Fruit fly (Drosophila melanogaster) whole organism, wandering third instar larva: ENCODE data around the gene mRpL20.

Experiments used
- Myc ChIP-seq: fragments of >200 bp; optimal IDR thresholded peaks from 2 replicates; lab custom pipeline; 2017
- Sp1 ChIP-seq: fragments of 200-800 bp; sonication (Bioruptor generic); optimal IDR thresholded peaks from 3 replicates; lab custom pipeline; 2019; ENCODE audit warnings: missing biosample characterization, mild to moderate bottlenecking, missing genetic modification characterization, moderate library complexity
- br ChIP-seq: fragments of 200-800 bp; sonication (Bioruptor generic); optimal IDR thresholded peaks from 2 replicates; lab custom pipeline; 2016; ENCODE audit warnings: missing biosample characterization, missing genetic modification characterization

dm6 chr3L:13019249-13019956, 1.7 kb upstream of the mRpL20 start:
- TF ChIP-seq Sp1 (GFP tag; lab: Kevin White, UChicago) (no peak), Myc (no peak), br (no peak)
